Worm (Caenorhabditis elegans) whole organism, L2 larva: ENCODE results near the gene timm-17B.1.

ENCODE experiments used
- mab-5 ChIP-seq: fragments of 150-350 bp; optimal IDR thresholded peaks from 2 replicates; lab custom pipeline; 2014; ENCODE audit warnings: missing biosample characterization, missing genetic modification characterization
- unc-62 ChIP-seq: fragments of 150-350 bp; optimal IDR thresholded peaks from 2 replicates; lab custom pipeline; 2014; ENCODE audit warnings: missing biosample characterization, missing genetic modification reagents, missing genetic modification characterization

DNA sequence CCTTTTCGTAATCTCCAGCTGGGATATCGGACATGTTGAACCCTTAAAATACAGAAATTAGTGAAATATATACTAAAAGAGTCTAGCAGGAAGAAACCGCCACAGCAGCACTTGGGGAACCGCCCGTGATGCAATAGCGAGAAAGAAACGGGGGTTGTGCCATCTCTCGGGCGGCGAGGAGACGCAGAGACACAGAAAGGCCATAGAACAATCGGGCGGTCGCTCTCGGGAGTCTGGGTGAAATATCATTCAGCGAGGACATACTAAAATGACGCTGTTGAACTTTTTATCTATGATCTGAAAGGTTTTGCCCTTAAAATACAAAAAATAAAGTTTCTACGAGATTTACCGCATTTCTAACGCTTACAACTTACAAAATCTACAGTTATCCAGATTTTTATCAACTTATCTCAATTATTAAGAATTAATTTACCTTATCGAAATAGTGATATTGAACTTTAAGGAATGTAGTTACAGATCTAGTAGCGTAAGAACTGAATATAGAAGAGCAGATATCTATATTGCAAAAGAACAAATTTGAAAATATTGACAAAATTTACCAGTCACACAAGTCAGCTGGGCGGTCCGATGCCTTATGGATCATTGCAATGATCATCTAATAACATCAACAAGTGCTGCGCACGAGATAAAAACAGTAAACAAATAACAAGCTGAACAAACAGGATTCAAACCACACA is 3.3 kb upstream of the timm-17B.1 start, which contains the start of gene cyc-2.1:
- TF ChIP-seq mab-5, result peak; percentile 38
- TF ChIP-seq unc-62, result no peak
